Fruit fly (Drosophila melanogaster): Measurements from ENCODE around the gene CG14717.

Gene CG14717

dm6 chr3R:11650105-11651039 is 45.9 kb upstream of the CG14717 start, which contains the start of the genes Csk and Elp1 (continued):
- TF ChIP-seq CG18262 (tag; optimal IDR thresholded peaks at IDR 0.05) (peak; percentile 51), stwl (tag; optimal IDR thresholded peaks at IDR 0.05) (peak; percentile 97), CHES-1-like (GFP tag; optimal IDR thresholded peaks at IDR 0.05) (peak; percentile 36), CG15601 (tag; optimal IDR thresholded peaks at IDR 0.05) (peak; percentile 64), CG6791 (GFP tag; IDR thresholded peaks at IDR 0.05; ENCODE audit: partially characterized antibody) (no peak; the same call in 2 of the 3 replicates), CG7745 (tag; optimal IDR thresholded peaks at IDR 0.05) (no peak), ssp (GFP tag; IDR thresholded peaks at IDR 0.05) (0 out of 2 replicates have a peak, but pooled peaks have one; percentile 12), CG1602 (GFP tag; optimal IDR thresholded peaks at IDR 0.05) (peak; percentile 51), kni (GFP tag; optimal IDR thresholded peaks at IDR 0.05) (peak; percentile 39), CG7556 (GFP tag; optimal IDR thresholded peaks at IDR 0.05) (peak; percentile 41), abd-A (tag; optimal IDR thresholded peaks at IDR 0.05) (peak; percentile 25), CG7357 (GFP tag; IDR thresholded peaks at IDR 0.05) (0 out of 3 replicates have a peak, but pooled peaks have one; percentile 31), MBD-R2 (GFP tag; IDR thresholded peaks at IDR 0.05) (peak; percentile 52), Mad (GFP tag; optimal IDR thresholded peaks at IDR 0.05) (peak; percentile 41), sna (GFP tag; IDR thresholded peaks at IDR 0.05; ENCODE audit: partially characterized antibody) (no peak), CG18476 (GFP tag; optimal IDR thresholded peaks at IDR 0.05) (peak; percentile 28), zfh1 (GFP tag; IDR thresholded peaks at IDR 0.05) (0 out of 3 replicates have a peak, but pooled peaks have one; percentile 49), CG13624 (GFP tag; optimal IDR thresholded peaks at IDR 0.05) (peak; percentile 8), seq (GFP tag; IDR thresholded peaks at IDR 0.05) (0 out of 2 replicates have a peak, but pooled peaks have one; percentile 15), Abd-B (GFP tag; optimal IDR thresholded peaks at IDR 0.05) (peak; percentile 59), CG10654 (GFP tag; optimal IDR thresholded peaks at IDR 0.05) (peak; percentile 46), Optix (GFP tag; IDR thresholded peaks at IDR 0.05) (no peak), CG11456 (GFP tag; IDR thresholded peaks at IDR 0.05) (0 out of 3 replicates have a peak, but pooled peaks have one; percentile 54), bcd (GFP tag; optimal IDR thresholded peaks at IDR 0.05) (peak; percentile 66), dm (GFP tag; optimal IDR thresholded peaks at IDR 0.05) (peak; percentile 68), Fer2 (tag; optimal IDR thresholded peaks at IDR 0.05) (peak; percentile 33), Side (GFP tag; optimal IDR thresholded peaks at IDR 0.05) (no peak), CG2116 (GFP tag; optimal IDR thresholded peaks at IDR 0.05) (peak; percentile 71), Lhr (GFP tag; optimal IDR thresholded peaks at IDR 0.05) (peak; percentile 69), Ets65A (GFP tag) (peak; percentile 91), CG1792 (GFP tag; optimal IDR thresholded peaks at IDR 0.05) (peak; percentile 14), CG12942 (GFP tag; optimal IDR thresholded peaks at IDR 0.05) (peak; percentile 56), CG14965 (GFP tag; optimal IDR thresholded peaks at IDR 0.05; ENCODE audit: borderline replicate concordance) (no peak), kah (GFP tag; optimal IDR thresholded peaks at IDR 0.05) (peak; percentile 56), bbx (GFP tag; IDR thresholded peaks at IDR 0.05; ENCODE audit: partially characterized antibody) (peak; percentile 15; the same call in 1 of the 2 replicates), HLH54F (GFP tag; optimal IDR thresholded peaks at IDR 0.05) (peak; percentile 41), CG12391 (tag; optimal IDR thresholded peaks at IDR 0.05) (peak; percentile 72), Atf6 (GFP tag; IDR thresholded peaks at IDR 0.05) (0 out of 2 replicates have a peak, but pooled peaks have one; percentile 17), pum (GFP tag; optimal IDR thresholded peaks at IDR 0.05) (peak; percentile 12), CG8388 (GFP tag; optimal IDR thresholded peaks at IDR 0.05) (peak; percentile 30), ken (GFP tag; IDR thresholded peaks at IDR 0.05) (peak; percentile 58; the same call in 1 of the 3 replicates), CG13296 (GFP tag; optimal IDR thresholded peaks at IDR 0.05) (peak; percentile 47), CG12104 (GFP tag; optimal IDR thresholded peaks at IDR 0.05) (peak; percentile 68), Sry-β (GFP tag; optimal IDR thresholded peaks at IDR 0.05) (peak; percentile 95), CG13894 (tag; optimal IDR thresholded peaks at IDR 0.05) (peak; percentile 50), croc (GFP tag; conservative IDR thresholded peaks at IDR 0.05) (0 out of 3 replicates have a peak, but pooled peaks have one; percentile 29), CG8290 (GFP tag; optimal IDR thresholded peaks at IDR 0.05) (peak; percentile 61), CG8290 (tag; optimal IDR thresholded peaks at IDR 0.05) (peak; percentile 29 to 69)
